Worm (Caenorhabditis elegans) whole organism, mixed stage, embryonic: ENCODE measurements around the gene F07D3.3.

ENCODE experiments used
- M03D4.4 ChIP-seq: sonication (generic microtip); optimal IDR thresholded peaks from 2 replicates; lab custom pipeline; 2017; ENCODE audit warnings: mild to moderate bottlenecking, missing genetic modification characterization, missing compliant biosample characterization
- bed-3 ChIP-seq: fragments of 200-800 bp; sonication (Bioruptor generic); optimal IDR thresholded peaks from 3 replicates; lab custom pipeline; 2018; ENCODE audit warnings: mild to moderate bottlenecking, missing genetic modification characterization, moderate library complexity, missing compliant biosample characterization
- blmp-1 ChIP-seq: fragments of 150-350 bp; optimal IDR thresholded peaks from 2 replicates; lab custom pipeline; 2014; ENCODE audit warnings: missing biosample characterization, missing genetic modification characterization
- ceh-39 ChIP-seq: fragments of 150-350 bp; optimal IDR thresholded peaks from 2 replicates; lab custom pipeline; 2014; ENCODE audit warnings: missing biosample characterization, missing genetic modification characterization
- ceh-43 ChIP-seq: fragments of 200-800 bp; sonication (Bioruptor generic); optimal IDR thresholded peaks from 2 replicates; lab custom pipeline; 2018; ENCODE audit warnings: mild to moderate bottlenecking, missing genetic modification characterization, moderate library complexity, missing compliant biosample characterization
- ceh-83 ChIP-seq: fragments of 200-800 bp; sonication (Bioruptor generic); optimal IDR thresholded peaks from 2 replicates; lab custom pipeline; 2018; ENCODE audit warnings: mild to moderate bottlenecking, missing genetic modification characterization, missing compliant biosample characterization
- ces-1 ChIP-seq: fragments of 150-350 bp; optimal IDR thresholded peaks from 2 replicates; lab custom pipeline; 2014; ENCODE audit warnings: missing biosample characterization, missing genetic modification reagents, missing genetic modification characterization
- cnd-1 ChIP-seq: fragments of 200-800 bp; sonication (Bioruptor generic); optimal IDR thresholded peaks from 2 replicates; lab custom pipeline; 2018; ENCODE audit warnings: mild to moderate bottlenecking, missing genetic modification characterization, missing compliant biosample characterization
- drap-1 ChIP-seq: fragments of 200-800 bp; sonication (Bioruptor generic); optimal IDR thresholded peaks from 3 replicates; lab custom pipeline; 2018; ENCODE audit warnings: mild to moderate bottlenecking, missing genetic modification characterization, missing compliant biosample characterization
- elt-1 ChIP-seq: sonication (generic microtip); optimal IDR thresholded peaks from 2 replicates; lab custom pipeline; 2017; ENCODE audit warnings: missing genetic modification characterization, mild to moderate bottlenecking, missing compliant biosample characterization, antibody characterized with exemption, moderate library complexity, borderline replicate concordance; ENCODE audit not compliant: insufficient read depth
- elt-3 ChIP-seq: fragments of 150-350 bp; optimal IDR thresholded peaks from 2 replicates; lab custom pipeline; 2014; ENCODE audit warnings: missing biosample characterization, missing genetic modification characterization
- flh-1 ChIP-seq: fragments of 200-800 bp; sonication (Bioruptor generic); optimal IDR thresholded peaks from 2 replicates; lab custom pipeline; 2018; ENCODE audit warnings: mild to moderate bottlenecking, missing genetic modification characterization, moderate library complexity, missing compliant biosample characterization
- ham-2 ChIP-seq: fragments of 200-800 bp; sonication (Bioruptor generic); optimal IDR thresholded peaks from 2 replicates; lab custom pipeline; 2018; ENCODE audit warnings: mild to moderate bottlenecking, missing genetic modification characterization, missing compliant biosample characterization
- hlh-1 ChIP-seq: fragments of 150-350 bp; optimal IDR thresholded peaks from 2 replicates; lab custom pipeline; 2014; ENCODE audit warnings: missing biosample characterization, missing genetic modification reagents, missing genetic modification characterization
- lin-13 ChIP-seq: fragments of 150-350 bp; optimal IDR thresholded peaks from 2 replicates; lab custom pipeline; 2014; ENCODE audit warnings: missing biosample characterization, missing genetic modification characterization
- lin-32 ChIP-seq: fragments of 200-800 bp; sonication (Bioruptor generic); optimal IDR thresholded peaks from 2 replicates; lab custom pipeline; 2018; ENCODE audit warnings: mild to moderate bottlenecking, missing genetic modification characterization, missing compliant biosample characterization
- lsy-2 ChIP-seq: fragments of 150-350 bp; optimal IDR thresholded peaks from 2 replicates; lab custom pipeline; 2014; ENCODE audit warnings: missing biosample characterization, missing genetic modification characterization
- mab-5 ChIP-seq: fragments of 150-350 bp; optimal IDR thresholded peaks from 2 replicates; lab custom pipeline; 2014; ENCODE audit warnings: missing biosample characterization, missing genetic modification characterization
- mep-1 ChIP-seq: fragments of 150-350 bp; optimal IDR thresholded peaks from 2 replicates; lab custom pipeline; 2017; ENCODE audit warnings: missing biosample characterization, missing genetic modification reagents, missing genetic modification characterization, inconsistent platforms
- mls-2 ChIP-seq: sonication (generic microtip); optimal IDR thresholded peaks from 2 replicates; lab custom pipeline; 2016; ENCODE audit warnings: mild to moderate bottlenecking, missing genetic modification characterization, moderate library complexity, missing compliant biosample characterization
- nhr-12 ChIP-seq: fragments of 150-350 bp; optimal IDR thresholded peaks from 2 replicates; lab custom pipeline; 2014; ENCODE audit warnings: missing biosample characterization, missing genetic modification characterization
- nhr-2 ChIP-seq: fragments of 150-350 bp; optimal IDR thresholded peaks from 2 replicates; lab custom pipeline; 2014; ENCODE audit warnings: missing biosample characterization, missing genetic modification characterization
- nhr-237 ChIP-seq: fragments of 150-350 bp; optimal IDR thresholded peaks from 2 replicates; lab custom pipeline; 2014; ENCODE audit warnings: missing biosample characterization, missing genetic modification characterization
- nhr-28 ChIP-seq: fragments of 150-350 bp; optimal IDR thresholded peaks from 2 replicates; lab custom pipeline; 2014; ENCODE audit warnings: missing biosample characterization, missing genetic modification characterization
- nhr-76 ChIP-seq: sonication (generic microtip); optimal IDR thresholded peaks from 2 replicates; lab custom pipeline; 2017; ENCODE audit warnings: missing biosample characterization, missing genetic modification characterization
- pha-4 ChIP-seq: fragments of 150-350 bp; optimal IDR thresholded peaks from 2 replicates; lab custom pipeline; 2018; ENCODE audit warnings: missing biosample characterization, missing genetic modification reagents, missing genetic modification characterization
- sem-2 ChIP-seq: fragments of 200-800 bp; sonication (Bioruptor generic); optimal IDR thresholded peaks from 2 replicates; lab custom pipeline; 2018; ENCODE audit warnings: mild to moderate bottlenecking, missing genetic modification characterization, missing compliant biosample characterization
- snpc-4 ChIP-seq: fragments of 150-350 bp; optimal IDR thresholded peaks from 2 replicates; lab custom pipeline; 2014; ENCODE audit warnings: missing biosample characterization, missing genetic modification characterization
- sptf-1 ChIP-seq: sonication (generic microtip); optimal IDR thresholded peaks from 2 replicates; lab custom pipeline; 2017; ENCODE audit warnings: mild to moderate bottlenecking, missing genetic modification characterization, moderate library complexity, missing compliant biosample characterization
- tbx-8 ChIP-seq: fragments of 200-800 bp; sonication (Bioruptor generic); optimal IDR thresholded peaks from 2 replicates; lab custom pipeline; 2018; ENCODE audit warnings: mild to moderate bottlenecking, missing genetic modification characterization, moderate library complexity, missing compliant biosample characterization
- unc-120 ChIP-seq: sonication (generic microtip); optimal IDR thresholded peaks from 2 replicates; lab custom pipeline; 2017; ENCODE audit warnings: missing genetic modification characterization, missing compliant biosample characterization; ENCODE audit not compliant: poor library complexity, severe bottlenecking
- unc-39 ChIP-seq: fragments of 150-350 bp; optimal IDR thresholded peaks from 2 replicates; lab custom pipeline; 2014; ENCODE audit warnings: missing biosample characterization, missing genetic modification characterization
- unc-62 ChIP-seq: fragments of 150-350 bp; optimal IDR thresholded peaks from 2 replicates; lab custom pipeline; 2014; ENCODE audit warnings: missing biosample characterization, missing genetic modification reagents, missing genetic modification characterization
- zip-8 ChIP-seq: fragments of 150-350 bp; optimal IDR thresholded peaks from 2 replicates; lab custom pipeline; 2014; ENCODE audit warnings: missing biosample characterization, missing genetic modification characterization
- ztf-11 ChIP-seq: fragments of 150-350 bp; optimal IDR thresholded peaks from 2 replicates; lab custom pipeline; 2014; ENCODE audit warnings: missing biosample characterization, missing genetic modification characterization

Gene F07D3.3

DNA sequence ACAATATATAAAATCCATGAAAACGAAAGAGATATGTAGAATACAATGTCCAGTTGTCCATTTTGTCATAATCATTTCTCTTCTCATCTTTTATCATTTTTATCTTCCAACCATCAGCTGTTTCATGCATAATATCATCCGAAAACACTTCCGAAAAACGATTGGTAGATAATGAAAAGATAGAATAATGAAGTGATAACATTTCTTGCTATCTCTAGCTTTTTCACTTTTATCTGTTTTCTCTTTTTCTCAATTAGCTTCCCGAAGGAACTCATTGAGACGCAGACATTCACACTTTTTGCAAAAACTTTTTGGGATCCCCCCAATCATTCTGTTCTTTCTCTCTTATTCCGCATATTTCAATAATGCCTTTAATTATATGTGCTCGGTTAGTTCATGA is 8.6 kb downstream of the F07D3.3 start:
- TF ChIP-seq ceh-39 (tag; lab: Kevin White, UChicago) (no peak), mab-5 (peak; percentile 28), lin-13 (tag; lab: Kevin White, UChicago) (no peak), ceh-43 (GFP tag; lab: Kevin White, UChicago) (no peak), mls-2 (tag; lab: Kevin White, UChicago) (no peak), ceh-83 (GFP tag; lab: Kevin White, UChicago) (no peak), nhr-28 (no peak), cnd-1 (tag; lab: Kevin White, UChicago) (no peak), nhr-12 (tag; lab: Kevin White, UChicago) (no peak), drap-1 (GFP tag; lab: Kevin White, UChicago) (no peak), pha-4 (tag; lab: Kevin White, UChicago) (no peak), lsy-2 (tag; lab: Kevin White, UChicago) (no peak), mep-1 (tag; lab: Kevin White, UChicago) (no peak), sptf-1 (no peak), ztf-11 (tag; lab: Kevin White, UChicago) (no peak), M03D4.4 (tag; lab: Kevin White, UChicago) (no peak), unc-120 (tag; lab: Kevin White, UChicago) (peak; percentile 44), nhr-237 (tag; lab: Kevin White, UChicago) (no peak), ham-2 (GFP tag; lab: Kevin White, UChicago) (peak; percentile 32), lin-32 (GFP tag; lab: Kevin White, UChicago) (no peak), unc-39 (no peak), snpc-4 (tag; lab: Kevin White, UChicago) (no peak), zip-8 (tag; lab: Kevin White, UChicago) (no peak), bed-3 (GFP tag; lab: Kevin White, UChicago) (no peak), sem-2 (GFP tag; lab: Kevin White, UChicago) (no peak), nhr-76 (tag; lab: Kevin White, UChicago) (no peak), elt-1 (tag; lab: Kevin White, UChicago) (no peak), blmp-1 (peak; percentile 86), hlh-1 (no peak), unc-62 (peak; percentile 36), ces-1 (GFP tag; lab: Kevin White, UChicago) (no peak), flh-1 (GFP tag; lab: Kevin White, UChicago) (no peak), elt-3 (tag; lab: Kevin White, UChicago) (peak; percentile 33), tbx-8 (no peak), nhr-2 (tag; lab: Kevin White, UChicago) (no peak)

ce11 chrV:9453333-9453732 is 9.2 kb downstream of the F07D3.3 start:
- TF ChIP-seq unc-39 (no peak), mls-2 (tag; lab: Kevin White, UChicago) (no peak), sem-2 (GFP tag; lab: Kevin White, UChicago) (no peak), ceh-39 (tag; lab: Kevin White, UChicago) (no peak), lin-32 (GFP tag; lab: Kevin White, UChicago) (no peak), flh-1 (GFP tag; lab: Kevin White, UChicago) (no peak), ces-1 (GFP tag; lab: Kevin White, UChicago) (no peak), hlh-1 (no peak), ham-2 (GFP tag; lab: Kevin White, UChicago) (no peak), lin-13 (tag; lab: Kevin White, UChicago) (no peak), ztf-11 (tag; lab: Kevin White, UChicago) (no peak), snpc-4 (tag; lab: Kevin White, UChicago) (no peak), nhr-12 (tag; lab: Kevin White, UChicago) (no peak), nhr-76 (tag; lab: Kevin White, UChicago) (no peak), tbx-8 (no peak), mep-1 (tag; lab: Kevin White, UChicago) (no peak), nhr-28 (no peak), bed-3 (GFP tag; lab: Kevin White, UChicago) (no peak)

ce11 chrV:9451485-9451884 is 11.0 kb downstream of the F07D3.3 start:
- TF ChIP-seq ham-2 (GFP tag; lab: Kevin White, UChicago): no peak
- TF ChIP-seq pha-4 (tag; lab: Kevin White, UChicago): peak; percentile 77
